Worm (Caenorhabditis elegans) whole organism, L4 larva: ENCODE measurements around the gene T06F4.1.

Source experiments
- F37D6.2 ChIP-seq: sonication (generic microtip); optimal IDR thresholded peaks from 2 replicates; lab custom pipeline; 2016; ENCODE audit warnings: mild to moderate bottlenecking, missing genetic modification characterization, missing compliant biosample characterization
- Y5F2A.4 ChIP-seq: fragments of 200-800 bp; sonication (Bioruptor generic); optimal IDR thresholded peaks from 2 replicates; lab custom pipeline; 2018; ENCODE audit warnings: mild to moderate bottlenecking, missing genetic modification characterization, missing compliant biosample characterization
- aha-1 ChIP-seq: fragments of 150-350 bp; peaks from one replicate; lab custom pipeline; 2014; ENCODE audit warnings: missing biosample characterization, missing genetic modification characterization
- aly-2 ChIP-seq: sonication (generic microtip); optimal IDR thresholded peaks from 2 replicates; lab custom pipeline; 2018; ENCODE audit warnings: missing biosample characterization, missing genetic modification characterization
- arid-1 ChIP-seq: fragments of 200-800 bp; sonication (Bioruptor generic); conservative IDR thresholded peaks from 2 replicates; pipeline ENCODE4 v1.3.6; 2022; ENCODE audit warnings: missing genetic modification reagents, missing genetic modification characterization, missing compliant biosample characterization
- ceh-20 ChIP-seq: fragments of 200-800 bp; sonication (Bioruptor generic); IDR thresholded peaks from 2 replicates; pipeline ENCODE4 v1.3.6; 2022; ENCODE audit warnings: missing genetic modification reagents, missing genetic modification characterization, missing compliant biosample characterization
- ceh-28 ChIP-seq: fragments of 150-350 bp; optimal IDR thresholded peaks from 2 replicates; lab custom pipeline; 2014; ENCODE audit warnings: missing biosample characterization, missing genetic modification reagents, missing genetic modification characterization
- ceh-62 ChIP-seq: sonication (generic microtip); optimal IDR thresholded peaks from 2 replicates; lab custom pipeline; 2017; ENCODE audit warnings: missing biosample characterization, missing genetic modification characterization
- ces-1 ChIP-seq: fragments of 150-350 bp; sonication (generic microtip); optimal IDR thresholded peaks from 4 replicates; lab custom pipeline; 2014; ENCODE audit warnings: missing biosample characterization, missing genetic modification reagents, missing genetic modification characterization
- ctbp-1 ChIP-seq: fragments of 200-800 bp; sonication (Bioruptor generic); IDR thresholded peaks from 2 replicates; pipeline ENCODE4 v1.3.6; 2022; ENCODE audit warnings: missing genetic modification reagents, missing genetic modification characterization, missing compliant biosample characterization
- daf-16 ChIP-seq, 3 experiments: sonication (generic microtip); optimal IDR thresholded peaks; 2 replicates each; lab custom pipeline; 2016 to 2017; ENCODE audit warnings: missing genetic modification characterization in 3 of 3, missing genetic modification reagents in 3 of 3, mild to moderate bottlenecking in 2 of 3, missing compliant biosample characterization in 2 of 3, missing biosample characterization in 1 of 3, moderate library complexity in 1 of 3
- dmd-6 ChIP-seq: fragments of 200-800 bp; sonication (Bioruptor generic); IDR thresholded peaks from 2 replicates; pipeline ENCODE4 v1.3.6; 2022; ENCODE audit warnings: missing genetic modification reagents, missing genetic modification characterization, missing compliant biosample characterization
- dpl-1 ChIP-seq: fragments of 150-350 bp; optimal IDR thresholded peaks from 2 replicates; lab custom pipeline; 2014; ENCODE audit warnings: missing biosample characterization, missing genetic modification reagents, missing genetic modification characterization
- dve-1 ChIP-seq: sonication (generic microtip); optimal IDR thresholded peaks from 2 replicates; lab custom pipeline; 2017; ENCODE audit warnings: antibody characterized with exemption, mild to moderate bottlenecking, missing genetic modification characterization, missing compliant biosample characterization; ENCODE audit not compliant: insufficient read depth
- egl-43 ChIP-seq: fragments of 200-800 bp; sonication (Bioruptor generic); IDR thresholded peaks from 2 replicates; pipeline ENCODE4 v1.3.6; 2022; ENCODE audit warnings: missing genetic modification reagents, missing genetic modification characterization, missing compliant biosample characterization
- fkh-10 ChIP-seq: fragments of 150-350 bp; optimal IDR thresholded peaks from 2 replicates; lab custom pipeline; 2014; ENCODE audit warnings: missing biosample characterization, missing genetic modification reagents, missing genetic modification characterization
- fos-1 ChIP-seq: fragments of 150-350 bp; optimal IDR thresholded peaks from 2 replicates; lab custom pipeline; 2014; ENCODE audit warnings: missing biosample characterization, missing genetic modification characterization
- hif-1 ChIP-seq, 2 experiments: sonication (generic microtip); optimal IDR thresholded peaks; 2 replicates each; lab custom pipeline; 2016 to 2017; ENCODE audit warnings: missing compliant biosample characterization in 2 of 2, missing genetic modification characterization in 2 of 2, missing genetic modification reagents in 2 of 2, missing genotype in 2 of 2, mild to moderate bottlenecking in 1 of 2
- hlh-11 ChIP-seq: fragments of 200-800 bp; sonication (Bioruptor generic); optimal IDR thresholded peaks from 2 replicates; lab custom pipeline; 2018; ENCODE audit warnings: mild to moderate bottlenecking, missing genetic modification characterization, missing compliant biosample characterization
- hlh-30 ChIP-seq: sonication (generic microtip); optimal IDR thresholded peaks from 2 replicates; lab custom pipeline; 2017; ENCODE audit warnings: antibody characterized with exemption, mild to moderate bottlenecking, missing genetic modification characterization, missing compliant biosample characterization; ENCODE audit not compliant: insufficient read depth
- hmg-1.1 ChIP-seq: fragments of 200-800 bp; sonication (Bioruptor generic); IDR thresholded peaks from 2 replicates; pipeline ENCODE4 v1.3.6; 2022; ENCODE audit warnings: missing genetic modification reagents, missing genetic modification characterization, missing compliant biosample characterization
- lin-1 ChIP-seq: fragments of 200-800 bp; sonication (Bioruptor generic); IDR thresholded peaks from 2 replicates; pipeline ENCODE4 v1.3.6; 2022; ENCODE audit warnings: missing genetic modification reagents, missing genetic modification characterization, missing compliant biosample characterization
- lin-13 ChIP-seq: fragments of 150-350 bp; optimal IDR thresholded peaks from 2 replicates; lab custom pipeline; 2014; ENCODE audit warnings: missing biosample characterization, missing genetic modification reagents, missing genetic modification characterization
- lin-39 ChIP-seq: fragments of 150-350 bp; optimal IDR thresholded peaks from 2 replicates; lab custom pipeline; 2014; ENCODE audit warnings: missing biosample characterization, missing genetic modification reagents, missing genetic modification characterization
- lsy-2 ChIP-seq, 2 experiments: fragments of 150-350 bp in 1 of 2; sonication (generic microtip) in 1 of 2; optimal IDR thresholded peaks; 2 replicates each; lab custom pipeline; 2014 to 2017; ENCODE audit warnings: missing biosample characterization in 2 of 2, missing genetic modification characterization in 2 of 2
- madf-5 ChIP-seq, 2 experiments: fragments of 200-800 bp; sonication (Bioruptor generic); IDR thresholded peaks; 2 replicates each; pipeline ENCODE4 v1.3.6; 2022; ENCODE audit warnings: missing compliant biosample characterization in 2 of 2, missing genetic modification characterization in 2 of 2
- mdl-1 ChIP-seq, 2 experiments: fragments of 150-350 bp in 1 of 2; sonication (generic microtip) in 1 of 2; optimal IDR thresholded peaks; 2 replicates each; lab custom pipeline; 2014 to 2017; ENCODE audit warnings: missing biosample characterization in 2 of 2, missing genetic modification characterization in 2 of 2
- mep-1 ChIP-seq: fragments of 150-350 bp; sonication (generic microtip); optimal IDR thresholded peaks from 3 replicates; lab custom pipeline; 2014; ENCODE audit warnings: missing biosample characterization, missing genetic modification characterization
- mes-2 ChIP-seq: sonication (generic microtip); optimal IDR thresholded peaks from 2 replicates; lab custom pipeline; 2016; ENCODE audit warnings: missing genotype, mild to moderate bottlenecking, missing genetic modification characterization, missing compliant biosample characterization; ENCODE audit not compliant: poor library complexity, severe bottlenecking
- mxl-3 ChIP-seq: fragments of 200-800 bp; sonication (Bioruptor generic); optimal IDR thresholded peaks from 2 replicates; lab custom pipeline; 2018; ENCODE audit warnings: mild to moderate bottlenecking, missing genetic modification characterization, missing compliant biosample characterization
- nhr-11 ChIP-seq: fragments of 150-350 bp; optimal IDR thresholded peaks from 2 replicates; lab custom pipeline; 2014; ENCODE audit warnings: missing biosample characterization, missing genetic modification characterization
- nhr-237 ChIP-seq: sonication (generic microtip); optimal IDR thresholded peaks from 2 replicates; lab custom pipeline; 2017; ENCODE audit warnings: missing biosample characterization, missing genetic modification characterization
- nhr-25 ChIP-seq: sonication (generic microtip); optimal IDR thresholded peaks from 2 replicates; lab custom pipeline; 2017; ENCODE audit warnings: missing genetic modification characterization, mild to moderate bottlenecking, missing compliant biosample characterization, antibody characterized with exemption, moderate library complexity, borderline replicate concordance; ENCODE audit not compliant: insufficient read depth
- nhr-28 ChIP-seq: fragments of 150-350 bp; optimal IDR thresholded peaks from 2 replicates; lab custom pipeline; 2014; ENCODE audit warnings: missing biosample characterization, missing genetic modification characterization
- nhr-48 ChIP-seq: sonication (generic microtip); optimal IDR thresholded peaks from 2 replicates; lab custom pipeline; 2016; ENCODE audit warnings: mild to moderate bottlenecking, missing genetic modification characterization, missing compliant biosample characterization
- nhr-77 ChIP-seq: fragments of 150-350 bp; optimal IDR thresholded peaks from 2 replicates; lab custom pipeline; 2014; ENCODE audit warnings: missing biosample characterization, missing genetic modification characterization
- pha-4 ChIP-seq, 2 experiments: fragments of 150-350 bp in 1 of 2; fragments of 200-800 bp in 1 of 2; sonication (Bioruptor generic) in 1 of 2; IDR thresholded peaks in 1 of 2; optimal IDR thresholded peaks in 1 of 2; 2 replicates each; pipeline versions ENCODE4 v1.3.6 to Lab custom; 2014 to 2022; ENCODE audit warnings: missing genetic modification characterization in 2 of 2, missing genetic modification reagents in 2 of 2, missing biosample characterization in 1 of 2, missing compliant biosample characterization in 1 of 2
- pqm-1 ChIP-seq: sonication (generic microtip); optimal IDR thresholded peaks from 2 replicates; lab custom pipeline; 2017; ENCODE audit warnings: missing biosample characterization, missing genetic modification characterization
- rbr-2 ChIP-seq: sonication (generic microtip); optimal IDR thresholded peaks from 2 replicates; lab custom pipeline; 2016; ENCODE audit warnings: missing genotype, missing genetic modification characterization, missing compliant biosample characterization
- saeg-2 ChIP-seq: fragments of 200-800 bp; sonication (Bioruptor generic); IDR thresholded peaks from 2 replicates; pipeline ENCODE4 v1.3.6; 2022; ENCODE audit warnings: missing genetic modification reagents, missing genetic modification characterization, missing compliant biosample characterization
- set-16 ChIP-seq: fragments of 200-800 bp; sonication (Bioruptor generic); IDR thresholded peaks from 2 replicates; pipeline ENCODE4 v1.3.6; 2022; ENCODE audit warnings: missing genetic modification reagents, missing genetic modification characterization, missing compliant biosample characterization
- unc-39 ChIP-seq: sonication (generic microtip); optimal IDR thresholded peaks from 2 replicates; lab custom pipeline; 2017; ENCODE audit warnings: missing biosample characterization, missing genetic modification characterization
- unc-62 ChIP-seq, 3 experiments: fragments of 150-350 bp in 1 of 3; sonication (generic microtip); optimal IDR thresholded peaks in 2 of 3; peaks in 1 of 3; 1 replicate in 1 of 3; 2 replicates in 2 of 3; lab custom pipeline; 2014 to 2017; ENCODE audit warnings: missing biosample characterization in 3 of 3, missing genetic modification characterization in 3 of 3, missing genetic modification reagents in 3 of 3, missing genotype in 1 of 3

T06F4.1 gene

DNA sequence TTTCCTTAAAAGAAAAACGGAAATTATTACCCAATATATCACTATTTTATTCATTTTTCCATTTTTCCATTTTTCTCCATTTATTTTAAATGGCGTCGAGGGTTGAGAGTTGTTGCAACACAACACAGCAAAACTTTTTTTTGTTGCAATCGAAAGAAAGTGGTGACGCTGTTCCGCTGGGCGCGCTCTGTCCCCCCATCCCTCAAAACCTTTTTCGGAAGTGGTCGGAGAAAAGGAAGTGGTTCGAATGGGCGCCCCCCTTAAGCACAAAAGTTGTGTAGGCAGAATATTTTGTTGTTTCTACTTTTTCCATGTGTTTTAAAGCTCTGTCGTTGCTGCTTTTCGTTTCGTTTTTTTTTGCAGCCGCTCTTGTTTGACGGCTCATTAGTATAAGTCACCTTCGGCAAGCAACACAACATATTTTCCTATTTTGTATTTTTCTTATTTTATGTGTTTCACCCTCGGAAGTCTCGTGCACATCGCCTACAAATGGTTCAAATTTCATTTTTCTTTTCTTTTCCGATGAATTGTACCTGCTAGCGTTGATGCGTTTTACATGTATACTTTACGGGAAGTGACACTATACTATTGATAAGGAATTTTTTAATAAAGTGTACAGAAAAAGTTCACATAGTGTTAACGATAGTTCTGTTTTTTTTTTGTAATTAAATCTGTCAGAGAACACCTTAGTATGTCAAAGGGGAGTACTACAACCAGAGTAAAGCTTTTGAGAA lies 61.4 kb downstream of the T06F4.1 start (continued):
- TF ChIP-seq ceh-62 (tag; lab: Kevin White, UChicago), result no peak
- TF ChIP-seq unc-39 (tag; lab: Kevin White, UChicago), result no peak
- peak; percentile 75 for TF ChIP-seq nhr-28 (tag; lab: Kevin White, UChicago)

DNA sequence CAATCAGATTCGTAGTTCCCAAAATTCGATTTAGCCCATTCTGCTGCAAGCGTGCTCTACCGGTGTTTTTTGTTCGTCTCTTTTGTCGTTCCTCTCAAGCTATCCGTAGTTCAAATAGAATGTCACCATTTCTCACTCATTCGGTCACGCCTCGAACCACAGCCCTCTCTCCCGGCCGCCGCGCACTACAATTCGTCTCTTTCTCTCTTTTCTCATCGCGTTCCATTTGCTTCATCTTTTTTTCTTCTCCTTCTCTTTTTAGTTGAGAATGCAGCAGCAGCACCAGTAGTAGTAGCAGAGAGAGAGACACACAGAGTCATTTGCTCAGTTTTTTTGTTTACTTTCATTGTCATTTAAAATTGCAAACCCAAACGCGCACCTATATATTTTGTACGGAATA lies 63.1 kb downstream of the T06F4.1 start, which contains the start of gene hrg-1:
Gene hrg-1, minus strand, starts transcription at position 109 of the 400 bp plus-strand sequence.
- TF ChIP-seq aly-2, result no peak
- TF ChIP-seq rbr-2, result peak; percentile 64
- TF ChIP-seq unc-62 (GFP tag; optimal IDR thresholded peaks at IDR 0.05 in 1 of 2; lab: Kevin White, UChicago), result peak in 1 of 2 experiments; percentile 98
- no peak for TF ChIP-seq unc-62 (tag; optimal IDR thresholded peaks at IDR 0.05; lab: Kevin White, UChicago)
- no peak for TF ChIP-seq nhr-237
- 0 out of 2 replicates have a peak, but pooled peaks have one; percentile 4 for TF ChIP-seq arid-1 (GFP tag; lab: Robert Waterston, UW)
- TF ChIP-seq nhr-28 (tag; lab: Kevin White, UChicago), result peak; percentile 97
- TF ChIP-seq Y5F2A.4, result no peak
- TF ChIP-seq ces-1 (GFP tag; lab: Kevin White, UChicago), result peak; percentile 40
- TF ChIP-seq mes-2, result peak; percentile 57
- TF ChIP-seq madf-5 (GFP tag; IDR thresholded peaks at IDR 0.05; lab: Robert Waterston, UW), result no peak
- TF ChIP-seq nhr-77 (tag; lab: Kevin White, UChicago), result peak; percentile 45
- no peak for TF ChIP-seq fos-1 (tag; lab: Kevin White, UChicago)
- peak in 1 of 2 experiments; percentile 87 for TF ChIP-seq mdl-1 (tag; optimal IDR thresholded peaks at IDR 0.05; lab: Kevin White, UChicago)
- TF ChIP-seq ceh-28 (tag; lab: Kevin White, UChicago), result peak; percentile 23
- TF ChIP-seq hif-1 (tag; optimal IDR thresholded peaks at IDR 0.05; lab: Kevin White, UChicago), result peak in 1 of 2 experiments; percentile 40
- TF ChIP-seq lin-39 (tag; lab: Kevin White, UChicago), result no peak
- TF ChIP-seq aha-1 (tag; lab: Kevin White, UChicago), result peak; percentile 98
- TF ChIP-seq dmd-6 (GFP tag; lab: Robert Waterston, UW), result peak; percentile 62
- TF ChIP-seq hlh-30 (tag; lab: Kevin White, UChicago), result peak; percentile 89
- TF ChIP-seq hlh-11 (tag; lab: Kevin White, UChicago), result peak; percentile 86
- TF ChIP-seq fkh-10 (GFP tag; lab: Kevin White, UChicago), result peak; percentile 79
- no peak; the same call in 1 of the 2 replicates for TF ChIP-seq pha-4 (GFP tag; IDR thresholded peaks at IDR 0.05; lab: Robert Waterston, UW)
- peak; percentile 5 for TF ChIP-seq pha-4 (tag; optimal IDR thresholded peaks at IDR 0.05; lab: Kevin White, UChicago)
- TF ChIP-seq nhr-11, result peak; percentile 73
- TF ChIP-seq nhr-25 (tag; lab: Kevin White, UChicago), result peak; percentile 31
- peak; percentile 38 for TF ChIP-seq F37D6.2 (tag; lab: Kevin White, UChicago)
- TF ChIP-seq hmg-1.1 (GFP tag; lab: Robert Waterston, UW), result peak; percentile 78
- TF ChIP-seq ceh-20 (GFP tag; lab: Robert Waterston, UW), result peak; percentile 27; the same call in 1 of the 2 replicates
- TF ChIP-seq mxl-3, result peak; percentile 65
- TF ChIP-seq dve-1 (tag; lab: Kevin White, UChicago), result peak; percentile 77
- TF ChIP-seq lin-13 (GFP tag; lab: Kevin White, UChicago), result peak; percentile 8
- TF ChIP-seq nhr-48 (tag; lab: Kevin White, UChicago), result peak; percentile 60
- peak; percentile 44 for TF ChIP-seq set-16 (GFP tag; lab: Robert Waterston, UW)
- TF ChIP-seq egl-43 (GFP tag; lab: Robert Waterston, UW), result peak; percentile 62; the same call in 1 of the 2 replicates
- peak; percentile 13 for TF ChIP-seq dpl-1
- no peak for TF ChIP-seq lin-1
- peak; percentile 28 to 70 for TF ChIP-seq lsy-2 (tag; optimal IDR thresholded peaks at IDR 0.05; lab: Kevin White, UChicago)
- peak in 1 of 2 experiments; percentile 53 for TF ChIP-seq daf-16 (GFP tag; optimal IDR thresholded peaks at IDR 0.05; lab: Kevin White, UChicago)
- TF ChIP-seq daf-16 (tag; optimal IDR thresholded peaks at IDR 0.05; lab: Kevin White, UChicago), result peak; percentile 27
- TF ChIP-seq pqm-1, result peak; percentile 44
- TF ChIP-seq mep-1, result peak; percentile 84
- TF ChIP-seq saeg-2 (GFP tag; lab: Robert Waterston, UW), result no peak
- peak; percentile 66 for TF ChIP-seq ctbp-1 (GFP tag; lab: Robert Waterston, UW)
